Worm (Caenorhabditis elegans) whole organism, L2 larva: ENCODE results near the gene F31F4.1.

Experiments
- F13H6.1 ChIP-seq: sonication (generic microtip); optimal IDR thresholded peaks from 2 replicates; lab custom pipeline; 2016; ENCODE audit warnings: missing genetic modification characterization, missing compliant biosample characterization
- ZK546.5 ChIP-seq: sonication (generic microtip); optimal IDR thresholded peaks from 2 replicates; lab custom pipeline; 2017; ENCODE audit warnings: missing biosample characterization, missing genetic modification characterization
- aly-2 ChIP-seq: fragments of 150-350 bp; optimal IDR thresholded peaks from 2 replicates; lab custom pipeline; 2014; ENCODE audit warnings: missing biosample characterization, missing genetic modification characterization
- ama-1 ChIP-seq: fragments of 150-350 bp; optimal IDR thresholded peaks from 2 replicates; lab custom pipeline; 2018; ENCODE audit warnings: inconsistent platforms
- blmp-1 ChIP-seq: sonication (generic microtip); optimal IDR thresholded peaks from 2 replicates; lab custom pipeline; 2017; ENCODE audit warnings: missing genetic modification characterization, mild to moderate bottlenecking, missing compliant biosample characterization, antibody characterized with exemption, moderate library complexity; ENCODE audit not compliant: insufficient read depth
- ceh-82 ChIP-seq: fragments of 150-350 bp; optimal IDR thresholded peaks from 2 replicates; lab custom pipeline; 2014; ENCODE audit warnings: missing biosample characterization, missing genetic modification characterization
- crh-2 ChIP-seq: sonication (generic microtip); optimal IDR thresholded peaks from 2 replicates; lab custom pipeline; 2017; ENCODE audit warnings: missing biosample characterization, missing genetic modification characterization
- dmd-4 ChIP-seq: sonication (generic microtip); optimal IDR thresholded peaks from 2 replicates; lab custom pipeline; 2017; ENCODE audit warnings: missing biosample characterization, missing genetic modification characterization
- elt-1 ChIP-seq: fragments of 150-350 bp; optimal IDR thresholded peaks from 2 replicates; lab custom pipeline; 2014; ENCODE audit warnings: missing biosample characterization, missing genetic modification characterization
- elt-3 ChIP-seq: sonication (generic microtip); optimal IDR thresholded peaks from 2 replicates; lab custom pipeline; 2017; ENCODE audit warnings: missing biosample characterization, missing genetic modification characterization
- fos-1 ChIP-seq: fragments of 150-350 bp; optimal IDR thresholded peaks from 2 replicates; lab custom pipeline; 2014; ENCODE audit warnings: missing biosample characterization, missing genetic modification characterization
- lin-11 ChIP-seq: fragments of 150-350 bp; sonication (generic microtip); optimal IDR thresholded peaks from 2 replicates; lab custom pipeline; 2014; ENCODE audit warnings: missing biosample characterization, missing genetic modification characterization, inconsistent platforms, mixed read lengths
- lin-39 ChIP-seq: fragments of 150-350 bp; optimal IDR thresholded peaks from 2 replicates; lab custom pipeline; 2014; ENCODE audit warnings: missing biosample characterization, missing genetic modification reagents, missing genetic modification characterization
- lsy-2 ChIP-seq, 2 experiments: fragments of 150-350 bp in 1 of 2; sonication (generic microtip) in 1 of 2; optimal IDR thresholded peaks; 2 replicates each; lab custom pipeline; 2014 to 2017; ENCODE audit warnings: missing biosample characterization in 2 of 2, missing genetic modification characterization in 2 of 2
- mab-5 ChIP-seq: fragments of 150-350 bp; optimal IDR thresholded peaks from 2 replicates; lab custom pipeline; 2014; ENCODE audit warnings: missing biosample characterization, missing genetic modification characterization
- mbf-1 ChIP-seq: sonication (generic microtip); optimal IDR thresholded peaks from 2 replicates; lab custom pipeline; 2017; ENCODE audit warnings: missing biosample characterization, missing genetic modification characterization
- mdl-1 ChIP-seq, 2 experiments: fragments of 150-350 bp in 1 of 2; sonication (generic microtip) in 1 of 2; optimal IDR thresholded peaks; 2 replicates each; lab custom pipeline; 2017; ENCODE audit warnings: missing biosample characterization in 2 of 2, missing genetic modification characterization in 2 of 2
- nhr-11 ChIP-seq: fragments of 150-350 bp; optimal IDR thresholded peaks from 2 replicates; lab custom pipeline; 2014; ENCODE audit warnings: missing biosample characterization, missing genetic modification characterization
- nhr-12 ChIP-seq: fragments of 150-350 bp; optimal IDR thresholded peaks from 2 replicates; lab custom pipeline; 2014; ENCODE audit warnings: missing biosample characterization, missing genetic modification characterization
- nhr-129 ChIP-seq: fragments of 150-350 bp; optimal IDR thresholded peaks from 2 replicates; lab custom pipeline; 2014; ENCODE audit warnings: missing biosample characterization, missing genetic modification characterization
- nhr-23 ChIP-seq: fragments of 150-350 bp; optimal IDR thresholded peaks from 2 replicates; lab custom pipeline; 2014; ENCODE audit warnings: missing biosample characterization, missing genetic modification reagents, missing genetic modification characterization
- nhr-237 ChIP-seq: fragments of 150-350 bp; optimal IDR thresholded peaks from 2 replicates; lab custom pipeline; 2014; ENCODE audit warnings: missing biosample characterization, missing genetic modification characterization
- nhr-25 ChIP-seq: fragments of 150-350 bp; sonication (generic microtip); optimal IDR thresholded peaks from 3 replicates; lab custom pipeline; 2014; ENCODE audit warnings: missing biosample characterization, missing genetic modification characterization
- nhr-6 ChIP-seq: fragments of 150-350 bp; optimal IDR thresholded peaks from 2 replicates; lab custom pipeline; 2014; ENCODE audit warnings: missing biosample characterization, missing genetic modification characterization
- nhr-77 ChIP-seq: fragments of 150-350 bp; optimal IDR thresholded peaks from 2 replicates; lab custom pipeline; 2014; ENCODE audit warnings: missing biosample characterization, missing genetic modification characterization
- peb-1 ChIP-seq: fragments of 150-350 bp; optimal IDR thresholded peaks from 2 replicates; lab custom pipeline; 2014; ENCODE audit warnings: missing biosample characterization, missing genetic modification characterization
- skn-1 ChIP-seq: sonication (generic microtip); optimal IDR thresholded peaks from 2 replicates; lab custom pipeline; 2017; ENCODE audit warnings: missing biosample characterization, missing genetic modification characterization
- sma-3 ChIP-seq: sonication (generic microtip); optimal IDR thresholded peaks from 2 replicates; lab custom pipeline; 2016; ENCODE audit warnings: missing genetic modification reagents, missing genetic modification characterization, missing compliant biosample characterization
- unc-39 ChIP-seq: fragments of 150-350 bp; optimal IDR thresholded peaks from 2 replicates; lab custom pipeline; 2014; ENCODE audit warnings: missing biosample characterization, missing genetic modification characterization
- unc-55 ChIP-seq: fragments of 150-350 bp; sonication (generic microtip); optimal IDR thresholded peaks from 3 replicates; lab custom pipeline; 2014; ENCODE audit warnings: missing biosample characterization, missing genetic modification reagents, missing genetic modification characterization
- unc-62 ChIP-seq: fragments of 150-350 bp; optimal IDR thresholded peaks from 2 replicates; lab custom pipeline; 2014; ENCODE audit warnings: missing biosample characterization, missing genetic modification reagents, missing genetic modification characterization
- zag-1 ChIP-seq: fragments of 150-350 bp; optimal IDR thresholded peaks from 2 replicates; lab custom pipeline; 2014; ENCODE audit warnings: missing biosample characterization, missing genetic modification characterization
- ztf-4 ChIP-seq: fragments of 150-350 bp; optimal IDR thresholded peaks from 2 replicates; lab custom pipeline; 2014; ENCODE audit warnings: missing biosample characterization, missing genetic modification characterization

The F31F4.1 gene

DNA sequence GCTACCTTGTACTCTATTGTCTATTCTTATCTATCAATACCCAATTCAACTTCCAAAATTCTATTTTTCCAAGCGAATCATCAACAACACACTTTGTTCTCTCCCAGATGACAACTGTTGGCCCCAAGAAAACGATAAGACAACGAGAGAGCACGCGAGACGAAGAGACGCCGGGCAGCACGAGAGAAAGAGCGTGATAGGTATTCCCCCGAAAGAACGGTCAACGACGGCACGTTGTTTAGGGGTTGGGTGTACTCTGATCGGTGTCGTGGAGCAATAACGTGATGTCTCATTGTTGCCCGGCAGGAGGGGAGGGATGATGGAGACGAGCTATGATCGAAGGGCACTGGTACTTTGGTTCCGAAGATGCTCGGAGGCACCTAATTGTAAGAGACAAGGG is 47.5 kb downstream of the F31F4.1 start (continued):
- no peak for TF ChIP-seq unc-55
- TF ChIP-seq lin-11 = no peak
- peak; percentile 82 for TF ChIP-seq ama-1 (lab: Kevin White, UChicago)
- TF ChIP-seq skn-1 (tag; lab: Kevin White, UChicago) = no peak
- peak; percentile 89 for TF ChIP-seq ztf-4
- TF ChIP-seq nhr-237 = no peak
- peak; percentile 39 for TF ChIP-seq nhr-77 (tag; lab: Kevin White, UChicago)
- TF ChIP-seq lin-39 (tag; lab: Kevin White, UChicago) = no peak
- no peak for TF ChIP-seq elt-1 (tag; lab: Kevin White, UChicago)
- no peak for TF ChIP-seq aly-2 (tag; lab: Kevin White, UChicago)
- TF ChIP-seq nhr-25 = peak; percentile 85
- TF ChIP-seq nhr-6 (tag; lab: Kevin White, UChicago) = peak; percentile 49
- TF ChIP-seq crh-2 (tag; lab: Kevin White, UChicago) = peak; percentile 94
- peak; percentile 83 for TF ChIP-seq fos-1 (tag; lab: Kevin White, UChicago)
- no peak for TF ChIP-seq ceh-82 (tag; lab: Kevin White, UChicago)
- TF ChIP-seq zag-1 = no peak
- TF ChIP-seq ZK546.5 (tag; lab: Kevin White, UChicago) = no peak
- peak; percentile 11 for TF ChIP-seq unc-62 (GFP tag; lab: Kevin White, UChicago)
- no peak for TF ChIP-seq mbf-1 (tag; lab: Kevin White, UChicago)
- peak; percentile 14 for TF ChIP-seq blmp-1
- TF ChIP-seq F13H6.1 (tag; lab: Kevin White, UChicago) = peak; percentile 97
- TF ChIP-seq nhr-11 (tag; lab: Kevin White, UChicago) = no peak
- TF ChIP-seq lsy-2 (tag; optimal IDR thresholded peaks at IDR 0.05; lab: Kevin White, UChicago) = peak in 1 of 2 experiments; percentile 80
- no peak for TF ChIP-seq dmd-4
- peak; percentile 97 to 98 for TF ChIP-seq mdl-1 (tag; optimal IDR thresholded peaks at IDR 0.05; lab: Kevin White, UChicago)

DNA sequence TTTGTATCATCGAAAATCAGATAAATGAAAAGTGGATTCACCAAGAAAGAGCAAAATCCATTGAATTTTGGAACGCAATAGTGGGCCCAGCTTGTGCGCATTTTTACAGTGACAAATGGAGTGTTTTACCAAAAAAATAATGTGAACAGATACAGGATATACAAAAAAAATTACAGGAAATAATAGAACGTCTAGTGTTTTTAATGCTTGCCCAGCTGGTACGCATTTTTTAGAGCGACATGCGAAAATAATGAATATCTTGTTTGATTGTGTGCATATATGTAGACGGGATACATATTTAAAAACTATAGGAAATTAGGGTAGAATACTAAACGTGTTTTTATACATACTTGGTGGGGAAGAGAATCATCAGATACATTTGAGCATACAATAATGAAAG is 52.3 kb downstream of the F31F4.1 start, which contains the start of gene srj-25:
srj-25 (minus strand) TSS at position 101 of the 400 bp plus-strand sequence.
- no peak for TF ChIP-seq nhr-23
- TF ChIP-seq mdl-1 (tag; optimal IDR thresholded peaks at IDR 0.05; lab: Kevin White, UChicago) = no peak
- TF ChIP-seq blmp-1 = no peak
- TF ChIP-seq ceh-82 (tag; lab: Kevin White, UChicago) = no peak
- no peak for TF ChIP-seq nhr-12
- no peak for TF ChIP-seq nhr-237
- TF ChIP-seq sma-3 (GFP tag; lab: Kevin White, UChicago) = no peak
- no peak for TF ChIP-seq unc-39 (tag; lab: Kevin White, UChicago)
- TF ChIP-seq peb-1 (tag; lab: Kevin White, UChicago) = no peak
- no peak for TF ChIP-seq elt-3 (tag; lab: Kevin White, UChicago)
- no peak for TF ChIP-seq unc-55
- TF ChIP-seq nhr-6 (tag; lab: Kevin White, UChicago) = no peak
- TF ChIP-seq nhr-129 (tag; lab: Kevin White, UChicago) = no peak
- no peak for TF ChIP-seq mab-5 (tag; lab: Kevin White, UChicago)
